Fruit fly (Drosophila melanogaster): ENCODE results near the gene SerRS-m.
A peak's percentile ranks its signal among the peaks of the same experiment; 100 is the strongest.

The SerRS-m gene

DNA sequence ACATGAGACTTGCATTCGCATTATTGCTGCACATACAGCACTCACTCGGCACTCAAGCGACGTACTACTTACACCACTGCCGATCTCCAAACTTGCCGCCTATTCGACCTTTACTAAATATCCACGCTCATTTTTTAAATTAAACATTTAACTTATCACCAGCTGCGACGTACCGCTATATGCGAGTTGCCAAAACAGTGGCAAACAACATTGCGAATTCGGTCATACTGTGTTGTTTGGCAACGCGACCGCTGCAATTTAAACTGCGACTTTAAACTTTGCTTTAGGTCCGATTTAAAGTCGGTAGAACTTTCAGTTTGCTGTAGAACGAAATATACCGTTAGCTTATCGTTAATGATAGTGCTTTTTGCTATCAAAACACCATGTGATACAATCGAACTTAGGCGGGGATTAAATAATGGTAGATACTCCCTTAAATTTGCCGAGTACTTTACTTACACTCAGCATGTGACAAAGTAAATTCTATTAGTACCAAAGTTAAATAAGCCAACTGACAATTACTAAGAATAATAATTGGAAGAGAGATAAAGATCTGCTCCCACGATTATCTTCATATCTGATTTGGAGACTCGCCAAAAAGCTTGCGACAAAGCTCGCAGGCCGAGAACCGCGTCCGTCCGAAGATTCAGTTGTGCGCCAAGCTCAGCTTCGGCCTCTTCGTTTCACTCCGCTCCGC, 12.2 kb upstream of the SerRS-m start, which contains the start of the genes CG6236 and ea:
Gene CG6236, minus strand, starts transcription at position 187 of the 697 bp plus-strand sequence.
Gene ea, plus strand, starts transcription at position 647 of the 697 bp plus-strand sequence.
- TF ChIP-seq CG32006 (GFP tag; optimal IDR thresholded peaks at IDR 0.05) (no peak), ss (GFP tag; optimal IDR thresholded peaks at IDR 0.05) (no peak), CG11762 (GFP tag; optimal IDR thresholded peaks at IDR 0.05; ENCODE audit: insufficient read depth) (no peak)

DNA sequence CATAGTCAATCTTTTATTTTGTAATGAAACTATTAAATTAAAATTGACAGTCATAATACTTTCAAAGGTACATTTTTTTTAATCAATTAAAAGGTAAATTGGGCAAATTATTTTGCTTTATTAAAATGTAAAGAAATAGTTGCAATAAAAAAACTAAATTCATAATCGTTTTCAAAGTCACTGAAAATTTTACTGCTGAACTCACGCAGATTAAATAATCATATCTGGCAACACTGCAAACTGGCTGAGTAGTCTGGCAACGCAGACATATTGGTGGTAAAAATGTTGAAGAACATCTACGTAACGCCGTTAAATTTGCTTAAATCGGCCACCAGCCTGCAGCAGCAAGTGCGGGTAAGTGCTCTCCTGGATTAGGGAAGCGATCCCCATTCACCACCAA, 10.0 kb upstream of the SerRS-m start, which contains the start of gene mRpL9:
Gene mRpL9, plus strand, starts transcription at position 267 of the 400 bp plus-strand sequence.
- TF ChIP-seq CG8119 (GFP tag; IDR thresholded peaks at IDR 0.05) (no peak), Blimp-1 (GFP tag; optimal IDR thresholded peaks at IDR 0.05) (no peak), Lpt (GFP tag; optimal IDR thresholded peaks at IDR 0.05) (no peak), cyc (GFP tag; optimal IDR thresholded peaks at IDR 0.05) (peak; percentile 33), Eip75B (GFP tag; optimal IDR thresholded peaks at IDR 0.05) (no peak), Hr39 (GFP tag; optimal IDR thresholded peaks at IDR 0.05) (no peak), CG31627 (GFP tag; optimal IDR thresholded peaks at IDR 0.05) (peak; percentile 26), CG3032 (tag; optimal IDR thresholded peaks at IDR 0.05) (peak; percentile 31), esn (GFP tag; optimal IDR thresholded peaks at IDR 0.05) (peak; percentile 40)

DNA sequence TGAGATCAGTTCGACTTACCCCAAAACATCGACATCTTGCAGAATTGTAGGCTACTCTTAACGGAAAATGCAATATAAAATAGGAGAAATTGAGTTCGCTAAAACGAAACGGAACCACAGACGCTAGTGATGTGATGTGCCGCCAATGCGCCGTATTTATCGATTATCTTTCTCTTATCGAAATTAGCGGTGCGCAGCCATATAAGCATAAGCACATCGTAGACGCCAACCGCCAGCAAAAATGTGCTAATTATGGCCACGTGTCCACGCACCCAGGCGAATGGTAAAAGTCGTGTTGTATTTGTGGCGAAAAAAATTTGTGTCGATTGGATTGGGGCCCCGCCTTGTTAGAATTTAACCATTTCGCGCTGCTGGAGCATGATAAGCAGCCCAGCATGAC, 7.5 kb upstream of the SerRS-m start, which contains the start of the genes Fkbp39 and Cyfip:
Gene Fkbp39, minus strand, starts transcription at position 140 of the 400 bp plus-strand sequence.
Gene Cyfip, plus strand, starts transcription at position 273 of the 400 bp plus-strand sequence.
- TF ChIP-seq fd59A (GFP tag; optimal IDR thresholded peaks at IDR 0.05), result no peak
- TF ChIP-seq ss (GFP tag; optimal IDR thresholded peaks at IDR 0.05), result no peak
- no peak for TF ChIP-seq Ets21C (GFP tag; optimal IDR thresholded peaks at IDR 0.05)
- peak; percentile 13 for TF ChIP-seq CG31627 (GFP tag; optimal IDR thresholded peaks at IDR 0.05)
- TF ChIP-seq Sox102F (GFP tag; optimal IDR thresholded peaks at IDR 0.05), result no peak
- no peak for TF ChIP-seq Ets96B (tag; optimal IDR thresholded peaks at IDR 0.05)
- TF ChIP-seq CG1621 (tag; optimal IDR thresholded peaks at IDR 0.05), result peak; percentile 95
- TF ChIP-seq CG3032 (tag; optimal IDR thresholded peaks at IDR 0.05), result peak; percentile 27
- no peak for TF ChIP-seq CG16779 (tag; optimal IDR thresholded peaks at IDR 0.05)
- no peak for TF ChIP-seq CG7368 (GFP tag; optimal IDR thresholded peaks at IDR 0.05)
- no peak for TF ChIP-seq CG3919 (GFP tag; optimal IDR thresholded peaks at IDR 0.05)
- no peak for TF ChIP-seq Hr39 (GFP tag; optimal IDR thresholded peaks at IDR 0.05)
- TF ChIP-seq CG6276 (GFP tag; optimal IDR thresholded peaks at IDR 0.05), result no peak
- peak; percentile 21 for TF ChIP-seq CG6854 (GFP tag; optimal IDR thresholded peaks at IDR 0.05)
- TF ChIP-seq CG34406 (GFP tag; optimal IDR thresholded peaks at IDR 0.05), result no peak
- TF ChIP-seq spab (GFP tag; optimal IDR thresholded peaks at IDR 0.05), result no peak
- TF ChIP-seq CG6792 (GFP tag; optimal IDR thresholded peaks at IDR 0.05), result no peak
- no peak for TF ChIP-seq Hr38 (GFP tag; optimal IDR thresholded peaks at IDR 0.05)
- no peak for TF ChIP-seq acj6 (GFP tag; optimal IDR thresholded peaks at IDR 0.05)
- TF ChIP-seq svp (GFP tag), result no peak
- no peak for TF ChIP-seq CG9139 (GFP tag; optimal IDR thresholded peaks at IDR 0.05)
- TF ChIP-seq fd85E (GFP tag; optimal IDR thresholded peaks at IDR 0.05), result no peak
- no peak for TF ChIP-seq salr (GFP tag; optimal IDR thresholded peaks at IDR 0.05)
- TF ChIP-seq Sox14 (GFP tag; optimal IDR thresholded peaks at IDR 0.05), result no peak
- TF ChIP-seq CG4318 (GFP tag; optimal IDR thresholded peaks at IDR 0.05), result no peak
- no peak for TF ChIP-seq fkh (GFP tag; optimal IDR thresholded peaks at IDR 0.05)
- TF ChIP-seq CG15336 (GFP tag; IDR thresholded peaks at IDR 0.05), result no peak
- TF ChIP-seq Smox (GFP tag; optimal IDR thresholded peaks at IDR 0.05), result no peak
- TF ChIP-seq eg (GFP tag; IDR thresholded peaks at IDR 0.05), result no peak
- no peak for TF ChIP-seq dsx (GFP tag; optimal IDR thresholded peaks at IDR 0.05; ENCODE audit: poor library complexity, severe bottlenecking)
- no peak for TF ChIP-seq CG10631 (GFP tag; optimal IDR thresholded peaks at IDR 0.05)
- TF ChIP-seq Hr4 (GFP tag; optimal IDR thresholded peaks at IDR 0.05), result no peak
- TF ChIP-seq Blimp-1 (GFP tag; optimal IDR thresholded peaks at IDR 0.05), result no peak
- 0 out of 3 replicates have a peak, but pooled peaks have one; percentile 18 for TF ChIP-seq CG6163 (GFP tag; IDR thresholded peaks at IDR 0.05)
- no peak for TF ChIP-seq dac (GFP tag; optimal IDR thresholded peaks at IDR 0.05)
- no peak for TF ChIP-seq Met (GFP tag; optimal IDR thresholded peaks at IDR 0.05)
- TF ChIP-seq esn (GFP tag; optimal IDR thresholded peaks at IDR 0.05), result peak; percentile 11

Measured in whole organism, prepupa.